In genomic region chrIII:5999629-6000028, ce11 we compare ENCODE assay signal across 7 worm cellular contexts.
TF ChIP-seq lines count a peak whose summit lies in the region.

No protein-coding gene starts in this region.

TF ChIP-seq in whole organism, L1 larva, 84 proteins besides CTCF, POLR2A, EP300 and RAD21 (continues in another document):
- no peak for TF ChIP-seq elt-3 (tag; optimal IDR thresholded peaks at IDR 0.05; lab: Kevin White, UChicago)
- peak in 1 of 2 experiments; percentile 20 for TF ChIP-seq efl-1 (optimal IDR thresholded peaks at IDR 0.05; lab: Kevin White, UChicago)
- no peak for TF ChIP-seq efl-1 (GFP tag; optimal IDR thresholded peaks at IDR 0.05 in 1 of 2; lab: Kevin White, UChicago)
- no peak for TF ChIP-seq nhr-237 (tag; optimal IDR thresholded peaks at IDR 0.05; lab: Kevin White, UChicago)
- TF ChIP-seq nhr-47 (tag; optimal IDR thresholded peaks at IDR 0.05; lab: Kevin White, UChicago), result peak; percentile 17
- TF ChIP-seq lsy-2 (tag; optimal IDR thresholded peaks at IDR 0.05; lab: Kevin White, UChicago), result peak; percentile 20 to 62
- no peak for TF ChIP-seq ztf-11 (tag; optimal IDR thresholded peaks at IDR 0.05; lab: Kevin White, UChicago)
- peak; percentile 80 for TF ChIP-seq lin-14 (GFP tag; optimal IDR thresholded peaks at IDR 0.05; lab: Kevin White, UChicago)
- peak; percentile 15 for TF ChIP-seq fkh-10 (GFP tag; optimal IDR thresholded peaks at IDR 0.05; lab: Kevin White, UChicago)
- TF ChIP-seq lin-35 (GFP tag; optimal IDR thresholded peaks at IDR 0.05; lab: Kevin White, UChicago), result peak in 1 of 2 experiments; percentile 35
- no peak for TF ChIP-seq mab-9 (GFP tag; IDR thresholded peaks at IDR 0.05; lab: Robert Waterston, UW)
- no peak for TF ChIP-seq lin-13 (GFP tag; optimal IDR thresholded peaks at IDR 0.05; lab: Kevin White, UChicago)
- TF ChIP-seq nhr-85 (tag; lab: Kevin White, UChicago), result no peak

TF ChIP-seq in whole organism, L2 larva, 48 proteins besides CTCF, POLR2A, EP300 and RAD21 (continues in another document):
- TF ChIP-seq lsy-2 (tag; optimal IDR thresholded peaks at IDR 0.05; lab: Kevin White, UChicago) (peak in 1 of 2 experiments; percentile 45), egl-27 (tag; optimal IDR thresholded peaks at IDR 0.05; lab: Kevin White, UChicago) (no peak), F13H6.1 (tag; optimal IDR thresholded peaks at IDR 0.05; lab: Kevin White, UChicago) (no peak), nhr-129 (tag; optimal IDR thresholded peaks at IDR 0.05; lab: Kevin White, UChicago) (peak; percentile 65), blmp-1 (tag; optimal IDR thresholded peaks at IDR 0.05; lab: Kevin White, UChicago; ENCODE audit: insufficient read depth) (no peak), sma-9 (GFP tag; optimal IDR thresholded peaks at IDR 0.05; lab: Kevin White, UChicago) (no peak), sma-9 (tag; optimal IDR thresholded peaks at IDR 0.05; lab: Kevin White, UChicago) (no peak), mab-5 (tag; optimal IDR thresholded peaks at IDR 0.05; lab: Kevin White, UChicago) (peak; percentile 36), nhr-12 (tag; optimal IDR thresholded peaks at IDR 0.05; lab: Kevin White, UChicago) (no peak), C34F6.9 (tag; optimal IDR thresholded peaks at IDR 0.05; lab: Kevin White, UChicago) (peak; percentile 62), crh-2 (tag; optimal IDR thresholded peaks at IDR 0.05; lab: Kevin White, UChicago) (peak; percentile 8), ztf-11 (tag; optimal IDR thresholded peaks at IDR 0.05; lab: Kevin White, UChicago) (no peak), unc-55 (GFP tag; optimal IDR thresholded peaks at IDR 0.05; lab: Kevin White, UChicago) (peak; percentile 77)

TF ChIP-seq in whole organism, L3 larva, 47 proteins besides CTCF, POLR2A, EP300 and RAD21:
- TF ChIP-seq fkh-10 (GFP tag; optimal IDR thresholded peaks at IDR 0.05; lab: Kevin White, UChicago) (peak; percentile 1), hmg-11 (tag; optimal IDR thresholded peaks at IDR 0.05; lab: Kevin White, UChicago) (peak; percentile 59), snpc-4 (tag; optimal IDR thresholded peaks at IDR 0.05; lab: Kevin White, UChicago) (no peak), nfya-1 (tag; optimal IDR thresholded peaks at IDR 0.05; lab: Kevin White, UChicago; ENCODE audit: insufficient read depth) (peak; percentile 67), lin-39 (tag; optimal IDR thresholded peaks at IDR 0.05; lab: Kevin White, UChicago) (peak; percentile 70), ztf-11 (tag; optimal IDR thresholded peaks at IDR 0.05; lab: Kevin White, UChicago) (no peak)

TF ChIP-seq in whole organism, L4 larva, 104 proteins besides CTCF, POLR2A, EP300 and RAD21 (continues in another document):
- TF ChIP-seq unc-39 (tag; optimal IDR thresholded peaks at IDR 0.05; lab: Kevin White, UChicago) (peak; percentile 33), mxl-3 (GFP tag; optimal IDR thresholded peaks at IDR 0.05; lab: Kevin White, UChicago) (no peak), ceh-44 (GFP tag; IDR thresholded peaks at IDR 0.05; lab: Robert Waterston, UW) (no peak), ces-1 (GFP tag; optimal IDR thresholded peaks at IDR 0.05; lab: Kevin White, UChicago) (no peak), D1046.2 (GFP tag; IDR thresholded peaks at IDR 0.05; lab: Robert Waterston, UW) (no peak), ceh-62 (tag; optimal IDR thresholded peaks at IDR 0.05; lab: Kevin White, UChicago) (no peak), lin-13 (GFP tag; optimal IDR thresholded peaks at IDR 0.05; lab: Kevin White, UChicago) (no peak), R02D3.7 (tag; optimal IDR thresholded peaks at IDR 0.05; lab: Kevin White, UChicago) (no peak), hmg-1.1 (GFP tag; IDR thresholded peaks at IDR 0.05; lab: Robert Waterston, UW) (peak; percentile 31; the same call in 1 of the 2 replicates), jun-1 (tag; optimal IDR thresholded peaks at IDR 0.05; lab: Kevin White, UChicago) (no peak), lin-1 (GFP tag; IDR thresholded peaks at IDR 0.05; lab: Robert Waterston, UW) (no peak), aly-2 (tag; optimal IDR thresholded peaks at IDR 0.05; lab: Kevin White, UChicago) (no peak), mdl-1 (tag; optimal IDR thresholded peaks at IDR 0.05; lab: Kevin White, UChicago) (peak in 1 of 2 experiments; percentile 34), aha-1 (tag; lab: Kevin White, UChicago) (peak; percentile 99), spr-3 (GFP tag; optimal IDR thresholded peaks at IDR 0.05; lab: Kevin White, UChicago) (no peak), hlh-30 (tag; optimal IDR thresholded peaks at IDR 0.05; lab: Kevin White, UChicago; ENCODE audit: insufficient read depth) (peak; percentile 46)

TF ChIP-seq in whole organism, late embryonic, 69 proteins besides CTCF, POLR2A, EP300 and RAD21:
- TF ChIP-seq unc-42 (tag; optimal IDR thresholded peaks at IDR 0.05; lab: Kevin White, UChicago) (peak; percentile 36), eyg-1 (tag; optimal IDR thresholded peaks at IDR 0.05; lab: Kevin White, UChicago) (no peak)

TF ChIP-seq in whole organism, mixed stage, embryonic, 35 proteins besides CTCF, POLR2A, EP300 and RAD21:
- TF ChIP-seq ces-1 (GFP tag; optimal IDR thresholded peaks at IDR 0.05; lab: Kevin White, UChicago) (peak; percentile 24), cnd-1 (tag; optimal IDR thresholded peaks at IDR 0.05; lab: Kevin White, UChicago) (no peak)
TF ChIP-seq in whole organism, mixed stage, embryonic: peak in this region for 1.

TF ChIP-seq in whole organism, young adult, 124 proteins besides CTCF, POLR2A, EP300 and RAD21:
- TF ChIP-seq madf-6 (GFP tag; IDR thresholded peaks at IDR 0.05; lab: Robert Waterston, UW), result no peak
- TF ChIP-seq unc-130 (GFP tag; optimal IDR thresholded peaks at IDR 0.05; lab: Kevin White, UChicago), result no peak
- no peak for TF ChIP-seq tbx-9 (tag; optimal IDR thresholded peaks at IDR 0.05; lab: Kevin White, UChicago; ENCODE audit: borderline replicate concordance)
- no peak for TF ChIP-seq tlf-1 (GFP tag; optimal IDR thresholded peaks at IDR 0.05; lab: Kevin White, UChicago)
- no peak for TF ChIP-seq mxl-1 (tag; optimal IDR thresholded peaks at IDR 0.05; lab: Kevin White, UChicago)
- TF ChIP-seq hlh-12 (tag; optimal IDR thresholded peaks at IDR 0.05; lab: Kevin White, UChicago), result no peak
- no peak for TF ChIP-seq F39B2.1 (GFP tag; IDR thresholded peaks at IDR 0.05; lab: Robert Waterston, UW)
- no peak for TF ChIP-seq let-607 (tag; optimal IDR thresholded peaks at IDR 0.05; lab: Kevin White, UChicago)
- TF ChIP-seq zfh-2 (GFP tag; conservative IDR thresholded peaks at IDR 0.05; lab: Robert Waterston, UW), result no peak
- no peak for TF ChIP-seq attf-3 (GFP tag; conservative IDR thresholded peaks at IDR 0.05; lab: Robert Waterston, UW)
- TF ChIP-seq Y67H2A.10 (GFP tag; conservative IDR thresholded peaks at IDR 0.05; lab: Robert Waterston, UW), result no peak
- no peak for TF ChIP-seq cebp-1 (GFP tag; IDR thresholded peaks at IDR 0.05; lab: Robert Waterston, UW)
- peak; percentile 34 for TF ChIP-seq cebp-1 (tag; optimal IDR thresholded peaks at IDR 0.05; lab: Kevin White, UChicago)
- TF ChIP-seq sea-2 (GFP tag; IDR thresholded peaks at IDR 0.05; lab: Robert Waterston, UW), result no peak
- TF ChIP-seq ets-4 (GFP tag; optimal IDR thresholded peaks at IDR 0.05; lab: Kevin White, UChicago), result no peak
- TF ChIP-seq ceh-40 (GFP tag; IDR thresholded peaks at IDR 0.05; lab: Robert Waterston, UW), result no peak
- no peak for TF ChIP-seq mcd-1 (GFP tag; IDR thresholded peaks at IDR 0.05; lab: Robert Waterston, UW)
- TF ChIP-seq lin-40 (tag; optimal IDR thresholded peaks at IDR 0.05; lab: Kevin White, UChicago), result peak; percentile 6
- TF ChIP-seq unc-62 (GFP tag; optimal IDR thresholded peaks at IDR 0.05; lab: Kevin White, UChicago), result no peak
- no peak for TF ChIP-seq xnd-1 (tag; optimal IDR thresholded peaks at IDR 0.05; lab: Kevin White, UChicago)
- TF ChIP-seq K12H6.12 (tag; optimal IDR thresholded peaks at IDR 0.05; lab: Kevin White, UChicago), result peak; percentile 35
- TF ChIP-seq hmg-20 (GFP tag; IDR thresholded peaks at IDR 0.05; lab: Robert Waterston, UW), result no peak
- no peak for TF ChIP-seq attf-6 (GFP tag; IDR thresholded peaks at IDR 0.05; lab: Robert Waterston, UW)
